Fruit fly (Drosophila melanogaster) whole organism, adult: ENCODE results near the gene CG7101.

Experiments used
- CG11617 ChIP-seq: fragments of 200-800 bp; sonication (Bioruptor generic); optimal IDR thresholded peaks from 2 replicates; lab custom pipeline; 2017; ENCODE audit warnings: mild to moderate bottlenecking, missing biosample characterization, missing genetic modification reagents, missing genetic modification characterization
- CG12768 ChIP-seq: fragments of 200-800 bp; sonication (Bioruptor generic); optimal IDR thresholded peaks from 2 replicates; lab custom pipeline; 2017; ENCODE audit warnings: missing biosample characterization, missing genetic modification characterization, mild to moderate bottlenecking, moderate library complexity, missing genetic modification reagents
- CG1620 ChIP-seq: fragments of 200-800 bp; sonication (Bioruptor generic); optimal IDR thresholded peaks from 2 replicates; lab custom pipeline; 2016; ENCODE audit warnings: missing biosample characterization, missing genetic modification characterization
- CG33017 ChIP-seq: fragments of 200-800 bp; sonication (Bioruptor generic); optimal IDR thresholded peaks from 2 replicates; lab custom pipeline; 2018; ENCODE audit warnings: missing biosample characterization, mild to moderate bottlenecking, missing genetic modification characterization, moderate library complexity
- kay ChIP-seq: fragments of 200-800 bp; sonication (Bioruptor generic); peaks from one replicate; lab custom pipeline; 2016; ENCODE audit warnings: missing biosample characterization, missing genetic modification characterization, borderline replicate concordance
- ovo ChIP-seq: fragments of 200-800 bp; sonication (Bioruptor generic); optimal IDR thresholded peaks from 2 replicates; lab custom pipeline; 2016; ENCODE audit warnings: missing biosample characterization, missing genetic modification characterization
- pad ChIP-seq: fragments of 200-800 bp; sonication (Bioruptor generic); optimal IDR thresholded peaks from 3 replicates; lab custom pipeline; 2017; ENCODE audit warnings: missing biosample characterization, missing genetic modification characterization, mild to moderate bottlenecking, moderate library complexity, missing genetic modification reagents

dm6 chrX:18838470-18838869, 8.1 kb downstream of the CG7101 start:
- TF ChIP-seq CG12768 (GFP tag; lab: Kevin White, UChicago): no peak
- TF ChIP-seq CG33017 (tag; lab: Kevin White, UChicago): no peak
- TF ChIP-seq kay (GFP tag; lab: Kevin White, UChicago): no peak
- no peak for TF ChIP-seq pad
- TF ChIP-seq ovo (GFP tag; lab: Kevin White, UChicago): no peak
- TF ChIP-seq CG1620 (GFP tag; lab: Kevin White, UChicago): no peak
- TF ChIP-seq CG11617 (GFP tag; lab: Kevin White, UChicago): no peak
